Worm (Caenorhabditis elegans) whole organism, L4 larva: ENCODE data around the gene C06A12.3.

ENCODE experiments used
- D1046.2 ChIP-seq: fragments of 200-800 bp; sonication (Bioruptor generic); IDR thresholded peaks from 2 replicates; pipeline ENCODE4 v1.3.6; 2022; ENCODE audit warnings: missing genetic modification characterization, missing compliant biosample characterization
- F44E2.7 ChIP-seq: fragments of 200-800 bp; sonication (Bioruptor generic); IDR thresholded peaks from 2 replicates; pipeline ENCODE4 v2.1.2; 2022; ENCODE audit warnings: missing genetic modification characterization, missing compliant biosample characterization
- T20F7.1 ChIP-seq: fragments of 200-800 bp; sonication (Bioruptor generic); optimal IDR thresholded peaks from 2 replicates; lab custom pipeline; 2018; ENCODE audit warnings: mild to moderate bottlenecking, missing genetic modification characterization, missing compliant biosample characterization
- ama-1 ChIP-seq: fragments of 150-350 bp; optimal IDR thresholded peaks from 2 replicates; lab custom pipeline; 2014; ENCODE audit warnings: inconsistent platforms, mixed read lengths
- attf-4 ChIP-seq: sonication (generic microtip); optimal IDR thresholded peaks from 3 replicates; lab custom pipeline; 2017; ENCODE audit warnings: missing biosample characterization, missing genetic modification characterization
- ceh-44 ChIP-seq: fragments of 200-800 bp; sonication (Bioruptor generic); IDR thresholded peaks from 2 replicates; pipeline ENCODE4 v1.3.6; 2022; ENCODE audit warnings: missing genetic modification reagents, missing genetic modification characterization, missing compliant biosample characterization
- ceh-82 ChIP-seq: sonication (generic microtip); optimal IDR thresholded peaks from 2 replicates; lab custom pipeline; 2017; ENCODE audit warnings: missing biosample characterization, missing genetic modification characterization
- ces-1 ChIP-seq: fragments of 150-350 bp; sonication (generic microtip); optimal IDR thresholded peaks from 4 replicates; lab custom pipeline; 2014; ENCODE audit warnings: missing biosample characterization, missing genetic modification reagents, missing genetic modification characterization
- cey-2 ChIP-seq: sonication (generic microtip); optimal IDR thresholded peaks from 3 replicates; lab custom pipeline; 2017; ENCODE audit warnings: missing genetic modification characterization, mild to moderate bottlenecking, missing compliant biosample characterization, antibody characterized with exemption, borderline replicate concordance; ENCODE audit not compliant: insufficient read depth
- daf-12 ChIP-seq: fragments of 150-350 bp; optimal IDR thresholded peaks from 2 replicates; lab custom pipeline; 2014; ENCODE audit warnings: missing biosample characterization, missing genetic modification reagents, missing genetic modification characterization
- daf-16 ChIP-seq, 3 experiments: sonication (generic microtip); optimal IDR thresholded peaks; 2 replicates each; lab custom pipeline; 2016 to 2017; ENCODE audit warnings: missing genetic modification characterization in 3 of 3, missing genetic modification reagents in 3 of 3, mild to moderate bottlenecking in 2 of 3, missing compliant biosample characterization in 2 of 3, missing biosample characterization in 1 of 3, moderate library complexity in 1 of 3
- daf-19 ChIP-seq: fragments of 200-800 bp; sonication (Bioruptor generic); conservative IDR thresholded peaks from 2 replicates; pipeline ENCODE4 v1.3.6; 2022; ENCODE audit warnings: missing genetic modification characterization, missing compliant biosample characterization
- dmd-8 ChIP-seq: fragments of 200-800 bp; sonication (Bioruptor generic); IDR thresholded peaks from 2 replicates; pipeline ENCODE4 v1.3.6; 2022; ENCODE audit warnings: missing genetic modification characterization, missing compliant biosample characterization
- dmd-9 ChIP-seq: fragments of 200-800 bp; sonication (Bioruptor generic); IDR thresholded peaks from 2 replicates; pipeline ENCODE4 v1.3.6; 2022; ENCODE audit warnings: missing genetic modification reagents, missing genetic modification characterization, missing compliant biosample characterization
- dve-1 ChIP-seq: sonication (generic microtip); optimal IDR thresholded peaks from 2 replicates; lab custom pipeline; 2017; ENCODE audit warnings: antibody characterized with exemption, mild to moderate bottlenecking, missing genetic modification characterization, missing compliant biosample characterization; ENCODE audit not compliant: insufficient read depth
- egl-27 ChIP-seq: sonication (generic microtip); optimal IDR thresholded peaks from 3 replicates; lab custom pipeline; 2017; ENCODE audit warnings: missing biosample characterization, missing genetic modification reagents, missing genetic modification characterization
- hlh-11 ChIP-seq: fragments of 200-800 bp; sonication (Bioruptor generic); optimal IDR thresholded peaks from 2 replicates; lab custom pipeline; 2018; ENCODE audit warnings: mild to moderate bottlenecking, missing genetic modification characterization, missing compliant biosample characterization
- hlh-30 ChIP-seq: sonication (generic microtip); optimal IDR thresholded peaks from 2 replicates; lab custom pipeline; 2017; ENCODE audit warnings: antibody characterized with exemption, mild to moderate bottlenecking, missing genetic modification characterization, missing compliant biosample characterization; ENCODE audit not compliant: insufficient read depth
- jun-1 ChIP-seq: fragments of 150-350 bp; optimal IDR thresholded peaks from 2 replicates; lab custom pipeline; 2014; ENCODE audit warnings: missing biosample characterization, missing genetic modification reagents, missing genetic modification characterization
- lim-7 ChIP-seq: fragments of 200-800 bp; sonication (Bioruptor generic); IDR thresholded peaks from 2 replicates; pipeline ENCODE4 v1.3.6; 2022; ENCODE audit warnings: missing genetic modification characterization, missing compliant biosample characterization
- lin-1 ChIP-seq: fragments of 200-800 bp; sonication (Bioruptor generic); IDR thresholded peaks from 2 replicates; pipeline ENCODE4 v1.3.6; 2022; ENCODE audit warnings: missing genetic modification reagents, missing genetic modification characterization, missing compliant biosample characterization
- mdl-1 ChIP-seq, 2 experiments: fragments of 150-350 bp in 1 of 2; sonication (generic microtip) in 1 of 2; optimal IDR thresholded peaks; 2 replicates each; lab custom pipeline; 2014 to 2017; ENCODE audit warnings: missing biosample characterization in 2 of 2, missing genetic modification characterization in 2 of 2
- mxl-3 ChIP-seq: fragments of 200-800 bp; sonication (Bioruptor generic); optimal IDR thresholded peaks from 2 replicates; lab custom pipeline; 2018; ENCODE audit warnings: mild to moderate bottlenecking, missing genetic modification characterization, missing compliant biosample characterization
- nhr-102 ChIP-seq: sonication (generic microtip); optimal IDR thresholded peaks from 2 replicates; lab custom pipeline; 2016; ENCODE audit warnings: mild to moderate bottlenecking, missing genetic modification characterization, moderate library complexity, missing compliant biosample characterization
- nhr-237 ChIP-seq: sonication (generic microtip); optimal IDR thresholded peaks from 2 replicates; lab custom pipeline; 2017; ENCODE audit warnings: missing biosample characterization, missing genetic modification characterization
- nhr-25 ChIP-seq: sonication (generic microtip); optimal IDR thresholded peaks from 2 replicates; lab custom pipeline; 2017; ENCODE audit warnings: missing genetic modification characterization, mild to moderate bottlenecking, missing compliant biosample characterization, antibody characterized with exemption, moderate library complexity, borderline replicate concordance; ENCODE audit not compliant: insufficient read depth
- nhr-28 ChIP-seq: fragments of 150-350 bp; optimal IDR thresholded peaks from 2 replicates; lab custom pipeline; 2014; ENCODE audit warnings: missing biosample characterization, missing genetic modification characterization
- nhr-76 ChIP-seq: fragments of 150-350 bp; optimal IDR thresholded peaks from 2 replicates; lab custom pipeline; 2014; ENCODE audit warnings: missing biosample characterization, missing genetic modification characterization
- rbr-2 ChIP-seq: sonication (generic microtip); optimal IDR thresholded peaks from 2 replicates; lab custom pipeline; 2016; ENCODE audit warnings: missing genotype, missing genetic modification characterization, missing compliant biosample characterization
- sdz-12 ChIP-seq: fragments of 200-800 bp; sonication (Bioruptor generic); optimal IDR thresholded peaks from 2 replicates; lab custom pipeline; 2018; ENCODE audit warnings: mild to moderate bottlenecking, missing genetic modification characterization, missing compliant biosample characterization
- skn-1 ChIP-seq: fragments of 150-350 bp; optimal IDR thresholded peaks from 2 replicates; lab custom pipeline; 2014; ENCODE audit warnings: missing biosample characterization, missing genetic modification characterization
- snpc-1.2 ChIP-seq: fragments of 200-800 bp; sonication (Bioruptor generic); IDR thresholded peaks from 2 replicates; pipeline ENCODE4 v1.3.6; 2022; ENCODE audit warnings: missing genetic modification reagents, missing genetic modification characterization, missing compliant biosample characterization
- spr-3 ChIP-seq: fragments of 200-800 bp; sonication (Bioruptor generic); optimal IDR thresholded peaks from 2 replicates; lab custom pipeline; 2018; ENCODE audit warnings: mild to moderate bottlenecking, missing genetic modification characterization, missing compliant biosample characterization
- tra-1 ChIP-seq: fragments of 200-800 bp; sonication (Bioruptor generic); IDR thresholded peaks from 2 replicates; pipeline ENCODE4 v1.3.6; 2022; ENCODE audit warnings: missing genetic modification reagents, missing genetic modification characterization, missing compliant biosample characterization
- zfp-2 ChIP-seq: sonication (generic microtip); optimal IDR thresholded peaks from 2 replicates; lab custom pipeline; 2016; ENCODE audit warnings: mild to moderate bottlenecking, missing genetic modification characterization, missing compliant biosample characterization
- zip-11 ChIP-seq: fragments of 200-800 bp; sonication (Bioruptor generic); IDR thresholded peaks from 2 replicates; pipeline ENCODE4 v1.3.6; 2022; ENCODE audit warnings: missing genetic modification characterization, missing compliant biosample characterization

C06A12.3 gene

ce11 chrIV:17441260-17441659 is 13.7 kb downstream of the C06A12.3 start:
- no peak for TF ChIP-seq daf-16 (GFP tag; optimal IDR thresholded peaks at IDR 0.05; lab: Kevin White, UChicago)
- TF ChIP-seq daf-16 (tag; optimal IDR thresholded peaks at IDR 0.05; lab: Kevin White, UChicago): peak; percentile 46
- peak; percentile 60 for TF ChIP-seq hlh-30 (tag; lab: Kevin White, UChicago)
- TF ChIP-seq F44E2.7 (GFP tag; lab: Robert Waterston, UW): no peak
- peak; percentile 51 for TF ChIP-seq dve-1 (tag; lab: Kevin White, UChicago)
- TF ChIP-seq mdl-1 (tag; optimal IDR thresholded peaks at IDR 0.05; lab: Kevin White, UChicago): peak in 1 of 2 experiments; percentile 52

DNA sequence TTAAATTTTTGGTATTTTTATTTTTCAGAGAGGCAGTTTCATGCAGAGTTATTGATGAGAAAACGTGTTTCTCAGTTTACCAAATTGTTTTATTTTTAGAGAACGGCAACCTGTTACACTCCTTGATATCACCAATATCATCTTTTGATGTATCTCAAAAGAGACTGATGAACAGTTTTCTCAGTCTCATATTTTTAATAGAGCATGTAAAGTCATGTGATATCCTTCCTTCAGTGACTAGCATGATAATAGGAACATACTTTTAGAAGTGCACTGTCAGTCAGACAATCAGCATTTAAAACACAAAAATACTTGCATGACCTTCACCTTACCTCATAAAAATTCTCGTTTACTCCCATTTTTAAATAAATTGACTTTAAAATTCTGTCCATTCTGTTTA is 15.0 kb downstream of the C06A12.3 start, which contains the start of gene F11E6.11:
F11E6.11 (plus strand) TSS at position 325 of the 400 bp plus-strand sequence.
- TF ChIP-seq dmd-9 (no peak), spr-3 (GFP tag; lab: Kevin White, UChicago) (no peak), dve-1 (tag; lab: Kevin White, UChicago) (peak; percentile 40), ceh-44 (no peak), nhr-28 (peak; percentile 23), cey-2 (no peak), hlh-11 (tag; lab: Kevin White, UChicago) (peak; percentile 4), daf-19 (GFP tag; lab: Robert Waterston, UW) (no peak), F44E2.7 (GFP tag; lab: Robert Waterston, UW) (no peak), tra-1 (GFP tag; lab: Robert Waterston, UW) (no peak), egl-27 (tag; lab: Kevin White, UChicago) (no peak), nhr-237 (no peak), snpc-1.2 (GFP tag; lab: Robert Waterston, UW) (no peak), lim-7 (GFP tag; lab: Robert Waterston, UW) (no peak), nhr-25 (tag; lab: Kevin White, UChicago) (no peak), D1046.2 (GFP tag; lab: Robert Waterston, UW) (no peak), rbr-2 (no peak), jun-1 (tag; lab: Kevin White, UChicago) (no peak), sdz-12 (GFP tag; lab: Kevin White, UChicago) (no peak), zfp-2 (tag; lab: Kevin White, UChicago) (no peak), mxl-3 (GFP tag; lab: Kevin White, UChicago) (no peak), T20F7.1 (no peak), nhr-102 (no peak), zip-11 (GFP tag; lab: Robert Waterston, UW) (no peak), mdl-1 (tag; optimal IDR thresholded peaks at IDR 0.05; lab: Kevin White, UChicago) (peak in 1 of 2 experiments; percentile 20), hlh-30 (tag; lab: Kevin White, UChicago) (peak; percentile 77), dmd-8 (GFP tag; lab: Robert Waterston, UW) (no peak), attf-4 (tag; lab: Kevin White, UChicago) (no peak), nhr-76 (tag; lab: Kevin White, UChicago) (no peak), ceh-82 (tag; lab: Kevin White, UChicago) (no peak), lin-1 (GFP tag; lab: Robert Waterston, UW) (no peak), skn-1 (tag; lab: Kevin White, UChicago) (no peak), ama-1 (lab: Kevin White, UChicago) (no peak)

DNA sequence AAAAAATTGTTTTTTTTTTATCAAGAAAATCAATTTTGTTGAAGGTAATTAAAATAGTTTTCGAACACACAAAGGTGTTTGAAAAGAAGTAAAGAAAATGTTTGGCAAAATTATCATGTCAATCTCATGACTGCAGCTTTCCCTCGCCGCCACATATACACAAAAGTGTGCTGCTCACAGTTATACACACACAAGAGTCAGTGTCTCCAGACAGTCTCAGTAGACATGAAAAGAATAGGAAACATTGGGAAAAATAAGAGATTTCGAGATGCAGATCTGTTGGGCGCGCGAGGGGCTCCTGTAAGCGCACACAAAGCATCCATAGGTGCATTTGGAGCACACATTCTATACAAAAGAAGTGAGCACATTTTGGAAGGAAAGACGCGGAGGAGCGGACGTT is 20.8 kb downstream of the C06A12.3 start:
- TF ChIP-seq dve-1 (tag; lab: Kevin White, UChicago) (peak; percentile 64), rbr-2 (no peak), daf-12 (tag; lab: Kevin White, UChicago) (no peak), ces-1 (GFP tag; lab: Kevin White, UChicago) (no peak)
